Worm (Caenorhabditis elegans) whole organism, L3 larva: Measurements from ENCODE around the gene trap-4.
A peak's percentile ranks its signal among the peaks of the same experiment; 100 is the strongest.

Experiments used
- ama-1 ChIP-seq: fragments of 150-350 bp; optimal IDR thresholded peaks from 2 replicates; lab custom pipeline; 2018
- ceh-16 ChIP-seq: sonication (generic microtip); optimal IDR thresholded peaks from 2 replicates; lab custom pipeline; 2017; ENCODE audit warnings: missing biosample characterization, missing genetic modification characterization
- ceh-28 ChIP-seq: fragments of 150-350 bp; optimal IDR thresholded peaks from 2 replicates; lab custom pipeline; 2014; ENCODE audit warnings: missing biosample characterization, missing genetic modification reagents, missing genetic modification characterization
- ceh-9 ChIP-seq: sonication (generic microtip); optimal IDR thresholded peaks from 2 replicates; lab custom pipeline; 2018; ENCODE audit warnings: missing biosample characterization, missing genetic modification characterization
- egl-27 ChIP-seq: sonication (generic microtip); optimal IDR thresholded peaks from 4 replicates; lab custom pipeline; 2017; ENCODE audit warnings: missing biosample characterization, missing genetic modification reagents, missing genetic modification characterization
- egl-5 ChIP-seq: fragments of 150-350 bp; optimal IDR thresholded peaks from 2 replicates; lab custom pipeline; 2017; ENCODE audit warnings: missing biosample characterization, missing genetic modification reagents, missing genetic modification characterization, inconsistent platforms
- elt-2 ChIP-seq: sonication (generic microtip); optimal IDR thresholded peaks from 2 replicates; lab custom pipeline; 2016; ENCODE audit warnings: missing genetic modification reagents, mild to moderate bottlenecking, missing genetic modification characterization, missing compliant biosample characterization
- elt-3 ChIP-seq, 3 experiments: fragments of 150-350 bp in 1 of 3; sonication (generic microtip) in 2 of 3; optimal IDR thresholded peaks; 2 replicates in 2 of 3; 4 replicates in 1 of 3; lab custom pipeline; 2014 to 2017; ENCODE audit warnings: missing biosample characterization in 3 of 3, missing genetic modification characterization in 3 of 3
- fkh-2 ChIP-seq: fragments of 150-350 bp; optimal IDR thresholded peaks from 2 replicates; lab custom pipeline; 2014; ENCODE audit warnings: missing biosample characterization, missing genetic modification reagents, missing genetic modification characterization
- fos-1 ChIP-seq: fragments of 150-350 bp; optimal IDR thresholded peaks from 2 replicates; lab custom pipeline; 2014; ENCODE audit warnings: missing biosample characterization, missing genetic modification characterization
- hmg-11 ChIP-seq: sonication (generic microtip); optimal IDR thresholded peaks from 2 replicates; lab custom pipeline; 2016; ENCODE audit warnings: missing genetic modification characterization, missing compliant biosample characterization
- jun-1 ChIP-seq: fragments of 150-350 bp; optimal IDR thresholded peaks from 2 replicates; lab custom pipeline; 2014; ENCODE audit warnings: missing biosample characterization, missing genetic modification reagents, missing genetic modification characterization
- lin-15B ChIP-seq: fragments of 150-350 bp; optimal IDR thresholded peaks from 2 replicates; lab custom pipeline; 2014; ENCODE audit warnings: missing biosample characterization, missing genetic modification characterization
- lin-39 ChIP-seq: fragments of 150-350 bp; optimal IDR thresholded peaks from 2 replicates; lab custom pipeline; 2018; ENCODE audit warnings: missing biosample characterization, missing genetic modification reagents, missing genetic modification characterization
- lsy-12 ChIP-seq: sonication (generic microtip); optimal IDR thresholded peaks from 2 replicates; lab custom pipeline; 2016; ENCODE audit warnings: mild to moderate bottlenecking, missing genetic modification characterization, missing compliant biosample characterization
- mdl-1 ChIP-seq: fragments of 150-350 bp; optimal IDR thresholded peaks from 2 replicates; lab custom pipeline; 2014; ENCODE audit warnings: missing biosample characterization, missing genetic modification characterization
- nfya-1 ChIP-seq: sonication (generic microtip); optimal IDR thresholded peaks from 2 replicates; lab custom pipeline; 2017; ENCODE audit warnings: missing genetic modification characterization, mild to moderate bottlenecking, missing compliant biosample characterization, antibody characterized with exemption, moderate library complexity; ENCODE audit not compliant: insufficient read depth
- nhr-12 ChIP-seq: fragments of 150-350 bp; optimal IDR thresholded peaks from 2 replicates; lab custom pipeline; 2014; ENCODE audit warnings: missing biosample characterization, missing genetic modification characterization
- nhr-23 ChIP-seq: fragments of 150-350 bp; optimal IDR thresholded peaks from 2 replicates; lab custom pipeline; 2014; ENCODE audit warnings: missing biosample characterization, missing genetic modification reagents, missing genetic modification characterization
- nhr-237 ChIP-seq: fragments of 150-350 bp; optimal IDR thresholded peaks from 2 replicates; lab custom pipeline; 2014; ENCODE audit warnings: missing biosample characterization, missing genetic modification characterization
- nhr-28 ChIP-seq: fragments of 150-350 bp; optimal IDR thresholded peaks from 2 replicates; lab custom pipeline; 2014; ENCODE audit warnings: missing biosample characterization, missing genetic modification characterization
- nhr-43 ChIP-seq: sonication (generic microtip); optimal IDR thresholded peaks from 2 replicates; lab custom pipeline; 2016; ENCODE audit warnings: mild to moderate bottlenecking, missing genetic modification characterization, missing compliant biosample characterization; ENCODE audit not compliant: poor library complexity, severe bottlenecking
- nhr-67 ChIP-seq: fragments of 150-350 bp; optimal IDR thresholded peaks from 2 replicates; lab custom pipeline; 2014; ENCODE audit warnings: missing biosample characterization, missing genetic modification characterization
- nhr-76 ChIP-seq: fragments of 150-350 bp; sonication (generic microtip); optimal IDR thresholded peaks from 5 replicates; lab custom pipeline; 2014; ENCODE audit warnings: missing biosample characterization, missing genetic modification characterization
- nhr-77 ChIP-seq: fragments of 150-350 bp; optimal IDR thresholded peaks from 2 replicates; lab custom pipeline; 2014; ENCODE audit warnings: missing biosample characterization, missing genetic modification characterization
- pha-4 ChIP-seq: fragments of 150-350 bp; optimal IDR thresholded peaks from 2 replicates; lab custom pipeline; 2014; ENCODE audit warnings: missing biosample characterization, missing genetic modification reagents, missing genetic modification characterization
- pqm-1 ChIP-seq: fragments of 150-350 bp; optimal IDR thresholded peaks from 2 replicates; lab custom pipeline; 2017; ENCODE audit warnings: missing biosample characterization, missing genetic modification characterization, inconsistent platforms
- sea-2 ChIP-seq: fragments of 150-350 bp; sonication (generic microtip); optimal IDR thresholded peaks from 4 replicates; lab custom pipeline; 2014; ENCODE audit warnings: missing biosample characterization, missing genetic modification reagents, missing genetic modification characterization
- skn-1 ChIP-seq: fragments of 150-350 bp; optimal IDR thresholded peaks from 2 replicates; lab custom pipeline; 2014; ENCODE audit warnings: missing biosample characterization, missing genetic modification characterization
- snpc-4 ChIP-seq: fragments of 150-350 bp; optimal IDR thresholded peaks from 2 replicates; lab custom pipeline; 2014; ENCODE audit warnings: missing biosample characterization, missing genetic modification characterization
- unc-39 ChIP-seq: sonication (generic microtip); optimal IDR thresholded peaks from 4 replicates; lab custom pipeline; 2017; ENCODE audit warnings: missing biosample characterization, missing genetic modification characterization
- unc-62 ChIP-seq: fragments of 150-350 bp; sonication (generic microtip); optimal IDR thresholded peaks from 4 replicates; lab custom pipeline; 2014; ENCODE audit warnings: missing biosample characterization, missing genetic modification reagents, missing genetic modification characterization
- ztf-11 ChIP-seq: fragments of 150-350 bp; optimal IDR thresholded peaks from 2 replicates; lab custom pipeline; 2014; ENCODE audit warnings: missing biosample characterization, missing genetic modification characterization

trap-4 gene

ce11 chrIII:11895504-11895903, 25.0 kb upstream of the trap-4 start:
- TF ChIP-seq nfya-1 (tag; lab: Kevin White, UChicago) (peak; percentile 70), pqm-1 (tag; lab: Kevin White, UChicago) (no peak)

ce11 chrIII:11896652-11897051, 23.9 kb upstream of the trap-4 start:
- TF ChIP-seq nfya-1 (tag; lab: Kevin White, UChicago) (peak; percentile 57), mdl-1 (tag; lab: Kevin White, UChicago) (no peak), ceh-28 (tag; lab: Kevin White, UChicago) (no peak), egl-5 (tag; lab: Kevin White, UChicago) (no peak), nhr-43 (no peak), skn-1 (tag; lab: Kevin White, UChicago) (no peak)

DNA sequence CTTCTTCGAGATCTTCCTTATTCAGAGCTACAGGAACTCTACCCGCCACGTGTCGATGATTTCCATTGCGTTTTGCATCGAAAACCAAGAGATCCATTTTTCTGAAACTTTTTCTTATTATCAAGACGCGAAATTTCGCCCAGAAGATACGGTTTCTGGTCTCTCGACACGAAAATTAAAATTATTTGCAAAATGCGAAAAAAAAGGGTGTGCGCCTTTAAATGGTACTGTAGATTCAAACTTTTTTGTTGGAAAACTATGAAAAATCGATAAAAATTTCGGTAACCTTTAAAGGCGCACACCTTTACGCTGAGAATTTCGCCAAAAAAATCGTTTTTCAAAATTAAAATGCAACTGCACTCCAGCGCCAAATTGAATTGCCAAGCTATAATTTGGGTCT, 22.4 kb upstream of the trap-4 start, which contains the start of gene tsen-2:
tsen-2 (minus strand) TSS at position 101 of the 400 bp plus-strand sequence.
- TF ChIP-seq jun-1 (tag; lab: Kevin White, UChicago): no peak
- no peak for TF ChIP-seq elt-3 (tag; optimal IDR thresholded peaks at IDR 0.05; lab: Kevin White, UChicago)
- no peak for TF ChIP-seq nhr-76
- TF ChIP-seq ceh-16 (tag; lab: Kevin White, UChicago): no peak
- TF ChIP-seq fkh-2: no peak
- TF ChIP-seq nhr-28 (tag; lab: Kevin White, UChicago): no peak
- TF ChIP-seq ceh-9 (tag; lab: Kevin White, UChicago): no peak

ce11 chrIII:11900022-11900421, 20.5 kb upstream of the trap-4 start:
- TF ChIP-seq nfya-1 (tag; lab: Kevin White, UChicago): peak; percentile 83
- TF ChIP-seq skn-1 (tag; lab: Kevin White, UChicago): no peak
- no peak for TF ChIP-seq nhr-237

- TF ChIP-seq mdl-1 (tag; lab: Kevin White, UChicago) (no peak), ceh-28 (tag; lab: Kevin White, UChicago) (no peak), ama-1 (no peak), ceh-16 (tag; lab: Kevin White, UChicago) (no peak), unc-62 (GFP tag; lab: Kevin White, UChicago) (no peak), nhr-77 (no peak), fos-1 (tag; lab: Kevin White, UChicago) (no peak), nhr-23 (tag; lab: Kevin White, UChicago) (no peak), nhr-28 (tag; lab: Kevin White, UChicago) (no peak), hmg-11 (tag; lab: Kevin White, UChicago) (no peak), sea-2 (GFP tag; lab: Kevin White, UChicago) (no peak), lin-39 (tag; lab: Kevin White, UChicago) (no peak), elt-2 (tag; lab: Kevin White, UChicago) (no peak), unc-39 (tag; lab: Kevin White, UChicago) (no peak)
Measured at ce11 chrIII:11902782-11903181, 17.8 kb upstream of the trap-4 start.

- TF ChIP-seq hmg-11 (tag; lab: Kevin White, UChicago): no peak
- no peak for TF ChIP-seq fkh-2
- TF ChIP-seq ztf-11 (tag; lab: Kevin White, UChicago): no peak
- no peak for TF ChIP-seq ceh-9 (tag; lab: Kevin White, UChicago)
- TF ChIP-seq nhr-237: no peak
- no peak for TF ChIP-seq elt-3 (tag; optimal IDR thresholded peaks at IDR 0.05; lab: Kevin White, UChicago)
- TF ChIP-seq nhr-67: no peak
- TF ChIP-seq nhr-23 (tag; lab: Kevin White, UChicago): no peak
- TF ChIP-seq lin-15B (tag; lab: Kevin White, UChicago): no peak
- no peak for TF ChIP-seq nfya-1 (tag; lab: Kevin White, UChicago)
Measured at ce11 chrIII:11907177-11907576, 13.4 kb upstream of the trap-4 start, which contains the start of gene sdz-33. sdz-33 (plus strand) TSS chrIII:11907477.

ce11 chrIII:11908660-11909059, 11.9 kb upstream of the trap-4 start, which contains the start of gene fbxb-24:
fbxb-24 (plus strand) TSS chrIII:11908960.
- TF ChIP-seq pqm-1 (tag; lab: Kevin White, UChicago) (no peak), lsy-12 (tag; lab: Kevin White, UChicago) (no peak), egl-27 (no peak), ceh-28 (tag; lab: Kevin White, UChicago) (no peak), snpc-4 (no peak), lin-39 (tag; lab: Kevin White, UChicago) (no peak), ztf-11 (tag; lab: Kevin White, UChicago) (no peak), jun-1 (tag; lab: Kevin White, UChicago) (no peak), pha-4 (tag; lab: Kevin White, UChicago) (no peak), nhr-12 (tag; lab: Kevin White, UChicago) (no peak), ceh-16 (tag; lab: Kevin White, UChicago) (no peak), ama-1 (no peak), nhr-23 (tag; lab: Kevin White, UChicago) (no peak), nhr-28 (tag; lab: Kevin White, UChicago) (no peak), unc-62 (GFP tag; lab: Kevin White, UChicago) (no peak), nhr-77 (no peak), nhr-67 (no peak)
